Worm (Caenorhabditis elegans) whole organism, early embryonic: ENCODE measurements around the gene noah-2.

ENCODE experiments used
- B0310.2 ChIP-seq: sonication (generic microtip); optimal IDR thresholded peaks from 2 replicates; lab custom pipeline; 2016; ENCODE audit warnings: mild to moderate bottlenecking, missing genetic modification characterization, missing compliant biosample characterization
- F13C5.2 ChIP-seq: sonication (generic microtip); optimal IDR thresholded peaks from 2 replicates; lab custom pipeline; 2017; ENCODE audit warnings: mild to moderate bottlenecking, missing genetic modification characterization, inconsistent platforms, missing compliant biosample characterization
- aly-1 ChIP-seq: sonication (generic microtip); optimal IDR thresholded peaks from 2 replicates; lab custom pipeline; 2016; ENCODE audit warnings: missing genetic modification characterization, missing compliant biosample characterization
- ama-1 ChIP-seq: fragments of 150-350 bp; optimal IDR thresholded peaks from 2 replicates; lab custom pipeline; 2014
- ceh-13 ChIP-seq: fragments of 200-800 bp; sonication (Bioruptor generic); optimal IDR thresholded peaks from 2 replicates; lab custom pipeline; 2018; ENCODE audit warnings: mild to moderate bottlenecking, missing genetic modification characterization, missing compliant biosample characterization
- ceh-36 ChIP-seq: sonication (generic microtip); optimal IDR thresholded peaks from 2 replicates; lab custom pipeline; 2016; ENCODE audit warnings: missing genetic modification characterization, inconsistent platforms, missing compliant biosample characterization
- ets-7 ChIP-seq: sonication (generic microtip); optimal IDR thresholded peaks from 2 replicates; lab custom pipeline; 2016; ENCODE audit warnings: missing genotype, missing genetic modification characterization, missing compliant biosample characterization
- flt-1 ChIP-seq: fragments of 200-800 bp; sonication (Bioruptor generic); IDR thresholded peaks from 2 replicates; pipeline ENCODE4 v1.3.6; 2022; ENCODE audit warnings: missing genetic modification characterization, missing compliant biosample characterization
- hmbx-1 ChIP-seq: sonication (generic microtip); optimal IDR thresholded peaks from 2 replicates; lab custom pipeline; 2016; ENCODE audit warnings: mild to moderate bottlenecking, missing genetic modification characterization, missing compliant biosample characterization
- hmg-4 ChIP-seq: fragments of 200-800 bp; sonication (Bioruptor generic); optimal IDR thresholded peaks from 2 replicates; lab custom pipeline; 2018; ENCODE audit warnings: mild to moderate bottlenecking, missing genetic modification characterization, missing compliant biosample characterization
- hnd-1 ChIP-seq: sonication (generic microtip); optimal IDR thresholded peaks from 2 replicates; lab custom pipeline; 2016; ENCODE audit warnings: missing genetic modification characterization, missing compliant biosample characterization
- pes-1 ChIP-seq: fragments of 200-800 bp; sonication (Bioruptor generic); IDR thresholded peaks from 2 replicates; pipeline ENCODE4 v1.3.6; 2022; ENCODE audit warnings: missing genetic modification reagents, missing genetic modification characterization, missing compliant biosample characterization
- scrt-1 ChIP-seq: fragments of 200-800 bp; sonication (Bioruptor generic); IDR thresholded peaks from 2 replicates; pipeline ENCODE4 v1.3.6; 2022; ENCODE audit warnings: missing genetic modification characterization, missing compliant biosample characterization
- sea-1 ChIP-seq: fragments of 200-800 bp; sonication (Bioruptor generic); conservative IDR thresholded peaks from 2 replicates; pipeline ENCODE4 v1.3.6; 2022; ENCODE audit warnings: missing genetic modification characterization, missing compliant biosample characterization
- tbx-11 ChIP-seq: fragments of 200-800 bp; sonication (Bioruptor generic); IDR thresholded peaks from 2 replicates; pipeline ENCODE4 v1.3.6; 2022; ENCODE audit warnings: missing genetic modification characterization, missing compliant biosample characterization
- tbx-37 ChIP-seq: fragments of 200-800 bp; sonication (Bioruptor generic); conservative IDR thresholded peaks from 2 replicates; pipeline ENCODE4 v1.3.6; 2022; ENCODE audit warnings: missing genetic modification reagents, missing genetic modification characterization, missing compliant biosample characterization
- tra-4 ChIP-seq: sonication (generic microtip); optimal IDR thresholded peaks from 2 replicates; lab custom pipeline; 2017; ENCODE audit warnings: missing genetic modification characterization, missing compliant biosample characterization

The noah-2 gene

DNA sequence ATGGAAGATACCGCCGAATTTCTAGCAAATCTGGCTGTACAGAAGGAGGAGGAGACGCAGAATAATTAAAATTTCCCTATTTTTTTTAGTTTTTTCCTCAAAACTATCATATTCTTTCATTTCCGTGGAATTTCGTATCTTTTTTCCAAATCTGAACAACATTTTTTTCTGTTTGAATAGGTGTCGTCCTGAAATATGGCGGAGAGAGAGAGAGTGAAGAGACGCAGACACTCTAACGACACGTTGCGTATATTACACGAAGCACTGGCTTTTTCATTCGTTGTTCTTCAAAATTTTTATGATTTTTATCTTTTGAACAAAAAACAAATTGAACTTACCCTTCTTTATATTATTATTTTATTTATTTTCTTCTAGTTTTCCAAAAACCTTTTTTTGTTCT, 8.1 kb upstream of the noah-2 start:
- TF ChIP-seq scrt-1 (GFP tag; lab: Robert Waterston, UW) (no peak), hnd-1 (tag; lab: Kevin White, UChicago) (no peak), hmg-4 (GFP tag; lab: Kevin White, UChicago) (no peak), F13C5.2 (no peak), flt-1 (GFP tag; lab: Robert Waterston, UW) (no peak), tra-4 (no peak), tbx-37 (GFP tag; lab: Robert Waterston, UW) (no peak), tbx-11 (GFP tag; lab: Robert Waterston, UW) (no peak), B0310.2 (no peak), ceh-36 (no peak), ama-1 (lab: Kevin White, UChicago) (no peak), ceh-13 (GFP tag; lab: Kevin White, UChicago) (no peak), hmbx-1 (tag; lab: Kevin White, UChicago) (no peak), aly-1 (tag; lab: Kevin White, UChicago) (no peak), sea-1 (GFP tag; lab: Robert Waterston, UW) (no peak), ets-7 (tag; lab: Kevin White, UChicago) (no peak), pes-1 (GFP tag; lab: Robert Waterston, UW) (no peak)

DNA sequence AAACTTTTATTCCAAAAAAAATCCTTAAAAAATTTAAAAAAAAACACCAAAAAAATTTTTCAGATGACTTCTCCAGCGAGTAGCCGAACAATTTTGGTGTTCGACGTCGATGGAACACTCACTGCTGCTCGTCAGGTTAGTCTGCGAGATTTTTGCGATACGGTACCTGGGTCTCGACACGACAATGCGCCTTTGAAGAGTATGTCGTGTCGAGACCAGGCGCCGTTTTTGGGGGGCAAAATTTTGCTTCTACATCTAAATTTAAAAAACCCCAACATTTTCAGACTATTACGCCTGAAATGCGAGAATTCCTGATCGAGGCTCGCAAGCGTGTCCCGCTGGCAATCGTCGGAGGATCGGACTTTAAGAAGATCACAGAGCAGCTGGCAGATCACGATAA, 7.5 kb upstream of the noah-2 start, which contains the start of gene F52B11.2:
Gene F52B11.2 (plus strand): TSS at position 64 of the 400 bp plus-strand sequence.
- TF ChIP-seq ama-1 (lab: Kevin White, UChicago) (peak; percentile 37), hnd-1 (tag; lab: Kevin White, UChicago) (no peak), pes-1 (GFP tag; lab: Robert Waterston, UW) (no peak), F13C5.2 (no peak), tbx-11 (GFP tag; lab: Robert Waterston, UW) (no peak), ceh-13 (GFP tag; lab: Kevin White, UChicago) (no peak), ets-7 (tag; lab: Kevin White, UChicago) (no peak), tra-4 (no peak), tbx-37 (GFP tag; lab: Robert Waterston, UW) (no peak), sea-1 (GFP tag; lab: Robert Waterston, UW) (no peak), scrt-1 (GFP tag; lab: Robert Waterston, UW) (no peak), flt-1 (GFP tag; lab: Robert Waterston, UW) (0 out of 2 replicates have a peak, but pooled peaks have one; percentile 14)

DNA sequence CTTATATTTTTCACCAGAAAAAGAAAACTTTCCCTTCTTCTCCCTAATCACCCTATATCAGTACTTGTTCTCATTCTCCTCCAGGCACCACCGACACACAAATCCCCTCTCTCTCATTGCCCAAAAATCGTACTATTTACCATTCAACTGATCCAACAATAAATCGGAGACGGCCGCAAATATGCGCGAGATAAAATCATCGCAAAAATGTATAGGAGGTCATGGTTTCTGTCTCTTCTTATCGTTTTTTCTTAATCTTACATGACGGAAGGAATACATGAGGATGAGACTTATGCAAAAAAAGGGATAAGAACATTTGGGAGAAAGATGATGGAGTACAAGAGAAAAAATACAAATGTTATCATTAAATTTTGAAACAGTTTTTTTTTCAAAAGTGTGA, 4.7 kb upstream of the noah-2 start:
- TF ChIP-seq scrt-1 (GFP tag; lab: Robert Waterston, UW) (no peak), sea-1 (GFP tag; lab: Robert Waterston, UW) (no peak), tbx-37 (GFP tag; lab: Robert Waterston, UW) (no peak), tra-4 (no peak), B0310.2 (no peak), hnd-1 (tag; lab: Kevin White, UChicago) (no peak), aly-1 (tag; lab: Kevin White, UChicago) (no peak), flt-1 (GFP tag; lab: Robert Waterston, UW) (no peak), ama-1 (lab: Kevin White, UChicago) (no peak)

DNA sequence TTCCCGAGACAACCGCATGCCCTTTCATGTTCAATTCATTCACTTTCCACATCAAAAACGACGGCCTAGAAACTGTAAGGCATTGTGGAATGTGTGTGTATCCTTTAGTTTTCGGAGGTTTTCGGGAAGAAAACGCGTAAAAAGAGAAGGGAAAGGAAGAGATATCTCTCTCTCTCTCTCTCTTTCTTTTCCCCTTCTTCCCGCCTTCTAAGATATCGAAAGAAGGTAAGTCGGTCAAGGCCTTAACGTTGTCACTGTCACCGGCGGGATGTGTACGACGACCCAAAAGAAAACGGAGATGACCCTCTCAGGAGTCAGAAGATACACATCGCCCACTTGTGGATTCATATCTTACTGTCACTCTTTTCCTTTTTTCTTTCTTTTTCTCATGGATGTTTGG, 1.3 kb upstream of the noah-2 start:
- no peak for TF ChIP-seq tbx-37 (GFP tag; lab: Robert Waterston, UW)
- TF ChIP-seq tra-4 = no peak
- TF ChIP-seq ceh-13 (GFP tag; lab: Kevin White, UChicago) = no peak
- TF ChIP-seq tbx-11 (GFP tag; lab: Robert Waterston, UW) = no peak
- no peak for TF ChIP-seq ceh-36
- TF ChIP-seq scrt-1 (GFP tag; lab: Robert Waterston, UW) = no peak

DNA sequence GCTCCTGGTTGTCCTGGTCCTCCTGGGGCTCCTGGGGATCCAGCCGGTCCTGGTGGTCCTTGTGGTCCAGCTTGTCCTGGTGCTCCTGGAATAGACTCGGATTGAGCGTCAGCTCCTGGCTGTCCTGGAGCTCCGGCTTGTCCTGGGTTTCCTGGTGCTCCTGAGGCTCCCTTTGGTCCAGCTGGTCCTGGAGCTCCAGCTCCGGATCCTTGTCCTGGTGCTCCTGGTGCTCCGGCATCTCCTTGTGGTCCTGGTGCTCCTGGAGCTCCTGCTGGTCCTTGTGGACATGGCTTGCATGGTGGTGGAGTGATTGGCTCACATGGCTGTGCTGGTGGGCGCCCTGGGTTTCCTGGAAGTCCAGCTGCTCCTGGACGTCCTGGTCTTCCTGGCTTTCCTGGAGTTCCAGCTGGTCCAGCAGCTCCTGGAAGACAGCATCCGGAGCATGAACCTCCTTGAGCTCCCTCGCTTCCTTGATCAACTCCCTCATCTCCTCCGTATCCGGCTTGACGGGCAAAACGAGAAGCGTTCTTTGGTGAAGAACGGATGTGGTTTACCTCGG, 7.6 kb downstream of the noah-2 start:
- TF ChIP-seq pes-1 (GFP tag; lab: Robert Waterston, UW) = no peak
- TF ChIP-seq sea-1 (GFP tag; lab: Robert Waterston, UW) = no peak
- TF ChIP-seq tbx-11 (GFP tag; lab: Robert Waterston, UW) = no peak
- no peak for TF ChIP-seq ceh-36
- TF ChIP-seq hmbx-1 (tag; lab: Kevin White, UChicago) = no peak
- TF ChIP-seq F13C5.2 = no peak
- TF ChIP-seq ets-7 (tag; lab: Kevin White, UChicago) = no peak
- TF ChIP-seq scrt-1 (GFP tag; lab: Robert Waterston, UW) = no peak
- TF ChIP-seq hmg-4 (GFP tag; lab: Kevin White, UChicago) = no peak
- no peak for TF ChIP-seq ama-1 (lab: Kevin White, UChicago)
- no peak for TF ChIP-seq tbx-37 (GFP tag; lab: Robert Waterston, UW)
- TF ChIP-seq ceh-13 (GFP tag; lab: Kevin White, UChicago) = no peak
- TF ChIP-seq B0310.2 = no peak
- TF ChIP-seq hnd-1 (tag; lab: Kevin White, UChicago) = no peak
- TF ChIP-seq flt-1 (GFP tag; lab: Robert Waterston, UW) = no peak
- TF ChIP-seq aly-1 (tag; lab: Kevin White, UChicago) = no peak
- no peak for TF ChIP-seq tra-4

- TF ChIP-seq hmbx-1 (tag; lab: Kevin White, UChicago) (no peak), tbx-37 (GFP tag; lab: Robert Waterston, UW) (no peak), pes-1 (GFP tag; lab: Robert Waterston, UW) (no peak), tra-4 (no peak), sea-1 (GFP tag; lab: Robert Waterston, UW) (no peak), hmg-4 (GFP tag; lab: Kevin White, UChicago) (no peak), flt-1 (GFP tag; lab: Robert Waterston, UW) (no peak), B0310.2 (no peak), tbx-11 (GFP tag; lab: Robert Waterston, UW) (no peak), aly-1 (tag; lab: Kevin White, UChicago) (no peak), ets-7 (tag; lab: Kevin White, UChicago) (no peak), ama-1 (lab: Kevin White, UChicago) (no peak), scrt-1 (GFP tag; lab: Robert Waterston, UW) (no peak), ceh-36 (no peak), ceh-13 (GFP tag; lab: Kevin White, UChicago) (no peak), hnd-1 (tag; lab: Kevin White, UChicago) (no peak), F13C5.2 (no peak)
Measured at ce11 chrIV:14099256-14099655, 8.2 kb downstream of the noah-2 start, which contains the start of gene col-133. Gene col-133, minus strand, starts transcription at chrIV:14099356.

DNA sequence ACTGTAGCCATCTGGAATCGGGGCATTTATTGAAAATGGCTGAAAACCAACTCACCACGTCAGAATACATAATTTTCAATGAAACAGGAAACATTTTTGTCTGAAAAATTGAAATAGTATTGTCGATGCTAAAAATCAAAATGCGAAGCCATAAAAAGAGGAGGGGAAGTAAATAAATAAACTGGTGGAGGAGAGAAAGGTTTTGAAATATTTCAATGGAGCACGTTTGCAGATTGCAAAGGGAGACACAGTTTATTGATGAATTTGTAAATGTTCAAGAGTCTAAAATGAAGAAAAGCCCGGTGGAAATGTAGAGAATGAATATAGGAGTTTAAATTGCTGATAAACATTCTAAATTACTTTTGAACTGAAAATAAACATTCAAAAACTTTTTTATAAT, 12.0 kb downstream of the noah-2 start, which contains the start of gene F52B11.5:
Gene F52B11.5 (minus strand): TSS at position 178 of the 400 bp plus-strand sequence.
- TF ChIP-seq tbx-11 (GFP tag; lab: Robert Waterston, UW) (no peak), sea-1 (GFP tag; lab: Robert Waterston, UW) (no peak), ets-7 (tag; lab: Kevin White, UChicago) (no peak), ama-1 (lab: Kevin White, UChicago) (no peak), tra-4 (no peak), ceh-13 (GFP tag; lab: Kevin White, UChicago) (no peak), flt-1 (GFP tag; lab: Robert Waterston, UW) (no peak)
